Worm (Caenorhabditis elegans) whole organism, L4 larva: ENCODE data around the gene cdc-48.1.

Experiments used
- F10B5.3 ChIP-seq: sonication (generic microtip); optimal IDR thresholded peaks from 2 replicates; lab custom pipeline; 2016; ENCODE audit warnings: mild to moderate bottlenecking, missing genetic modification characterization, missing compliant biosample characterization
- F26F4.8 ChIP-seq: fragments of 200-800 bp; sonication (Bioruptor generic); conservative IDR thresholded peaks from 2 replicates; pipeline ENCODE4 v1.3.6; 2022; ENCODE audit warnings: missing genetic modification characterization, missing compliant biosample characterization
- F37D6.2 ChIP-seq: sonication (generic microtip); optimal IDR thresholded peaks from 2 replicates; lab custom pipeline; 2016; ENCODE audit warnings: mild to moderate bottlenecking, missing genetic modification characterization, missing compliant biosample characterization
- F44E2.7 ChIP-seq: fragments of 200-800 bp; sonication (Bioruptor generic); IDR thresholded peaks from 2 replicates; pipeline ENCODE4 v2.1.2; 2022; ENCODE audit warnings: missing genetic modification characterization, missing compliant biosample characterization
- R02D3.7 ChIP-seq: fragments of 150-350 bp; sonication (generic microtip); optimal IDR thresholded peaks from 3 replicates; lab custom pipeline; 2014; ENCODE audit warnings: missing biosample characterization, missing genetic modification characterization
- T20F7.1 ChIP-seq: fragments of 200-800 bp; sonication (Bioruptor generic); optimal IDR thresholded peaks from 2 replicates; lab custom pipeline; 2018; ENCODE audit warnings: mild to moderate bottlenecking, missing genetic modification characterization, missing compliant biosample characterization
- Y105C5A.15 ChIP-seq: fragments of 200-800 bp; sonication (Bioruptor generic); IDR thresholded peaks from 2 replicates; pipeline ENCODE4 v1.3.6; 2022; ENCODE audit warnings: missing genetic modification characterization, missing compliant biosample characterization
- Y5F2A.4 ChIP-seq: fragments of 200-800 bp; sonication (Bioruptor generic); optimal IDR thresholded peaks from 2 replicates; lab custom pipeline; 2018; ENCODE audit warnings: mild to moderate bottlenecking, missing genetic modification characterization, missing compliant biosample characterization
- Y75B8A.6 ChIP-seq: fragments of 200-800 bp; sonication (Bioruptor generic); IDR thresholded peaks from 2 replicates; pipeline ENCODE4 v1.3.6; 2022; ENCODE audit warnings: missing genetic modification reagents, missing genetic modification characterization, missing compliant biosample characterization
- ZK337.2 ChIP-seq: fragments of 200-800 bp; sonication (Bioruptor generic); IDR thresholded peaks from 2 replicates; pipeline ENCODE4 v1.3.6; 2022; ENCODE audit warnings: missing genetic modification reagents, missing genetic modification characterization, missing compliant biosample characterization
- ZK546.5 ChIP-seq, 2 experiments: sonication (generic microtip); optimal IDR thresholded peaks; 2 replicates each; lab custom pipeline; 2017; ENCODE audit warnings: missing biosample characterization in 2 of 2, missing genetic modification characterization in 2 of 2
- aha-1 ChIP-seq: fragments of 150-350 bp; peaks from one replicate; lab custom pipeline; 2014; ENCODE audit warnings: missing biosample characterization, missing genetic modification characterization
- ceh-20 ChIP-seq: fragments of 200-800 bp; sonication (Bioruptor generic); IDR thresholded peaks from 2 replicates; pipeline ENCODE4 v1.3.6; 2022; ENCODE audit warnings: missing genetic modification reagents, missing genetic modification characterization, missing compliant biosample characterization
- ceh-62 ChIP-seq: sonication (generic microtip); optimal IDR thresholded peaks from 2 replicates; lab custom pipeline; 2017; ENCODE audit warnings: missing biosample characterization, missing genetic modification characterization
- ceh-82 ChIP-seq: sonication (generic microtip); optimal IDR thresholded peaks from 2 replicates; lab custom pipeline; 2017; ENCODE audit warnings: missing biosample characterization, missing genetic modification characterization
- ces-1 ChIP-seq: fragments of 150-350 bp; sonication (generic microtip); optimal IDR thresholded peaks from 4 replicates; lab custom pipeline; 2014; ENCODE audit warnings: missing biosample characterization, missing genetic modification reagents, missing genetic modification characterization
- ctbp-1 ChIP-seq: fragments of 200-800 bp; sonication (Bioruptor generic); IDR thresholded peaks from 2 replicates; pipeline ENCODE4 v1.3.6; 2022; ENCODE audit warnings: missing genetic modification reagents, missing genetic modification characterization, missing compliant biosample characterization
- daf-12 ChIP-seq: fragments of 150-350 bp; optimal IDR thresholded peaks from 2 replicates; lab custom pipeline; 2014; ENCODE audit warnings: missing biosample characterization, missing genetic modification reagents, missing genetic modification characterization
- daf-16 ChIP-seq, 3 experiments: sonication (generic microtip); optimal IDR thresholded peaks; 2 replicates each; lab custom pipeline; 2016 to 2017; ENCODE audit warnings: missing genetic modification characterization in 3 of 3, missing genetic modification reagents in 3 of 3, mild to moderate bottlenecking in 2 of 3, missing compliant biosample characterization in 2 of 3, missing biosample characterization in 1 of 3, moderate library complexity in 1 of 3
- dmd-6 ChIP-seq: fragments of 200-800 bp; sonication (Bioruptor generic); IDR thresholded peaks from 2 replicates; pipeline ENCODE4 v1.3.6; 2022; ENCODE audit warnings: missing genetic modification reagents, missing genetic modification characterization, missing compliant biosample characterization
- dve-1 ChIP-seq: sonication (generic microtip); optimal IDR thresholded peaks from 2 replicates; lab custom pipeline; 2017; ENCODE audit warnings: antibody characterized with exemption, mild to moderate bottlenecking, missing genetic modification characterization, missing compliant biosample characterization; ENCODE audit not compliant: insufficient read depth
- fkh-10 ChIP-seq: fragments of 150-350 bp; optimal IDR thresholded peaks from 2 replicates; lab custom pipeline; 2014; ENCODE audit warnings: missing biosample characterization, missing genetic modification reagents, missing genetic modification characterization
- hif-1 ChIP-seq, 2 experiments: sonication (generic microtip); optimal IDR thresholded peaks; 2 replicates each; lab custom pipeline; 2016 to 2017; ENCODE audit warnings: missing compliant biosample characterization in 2 of 2, missing genetic modification characterization in 2 of 2, missing genetic modification reagents in 2 of 2, missing genotype in 2 of 2, mild to moderate bottlenecking in 1 of 2
- hmg-1.1 ChIP-seq: fragments of 200-800 bp; sonication (Bioruptor generic); IDR thresholded peaks from 2 replicates; pipeline ENCODE4 v1.3.6; 2022; ENCODE audit warnings: missing genetic modification reagents, missing genetic modification characterization, missing compliant biosample characterization
- jun-1 ChIP-seq: fragments of 150-350 bp; optimal IDR thresholded peaks from 2 replicates; lab custom pipeline; 2014; ENCODE audit warnings: missing biosample characterization, missing genetic modification reagents, missing genetic modification characterization
- lin-38 ChIP-seq: fragments of 200-800 bp; sonication (Bioruptor generic); IDR thresholded peaks from 2 replicates; pipeline ENCODE4 v1.3.6; 2022; ENCODE audit warnings: missing genetic modification reagents, missing genetic modification characterization, missing compliant biosample characterization
- lir-3 ChIP-seq: sonication (generic microtip); optimal IDR thresholded peaks from 2 replicates; lab custom pipeline; 2016; ENCODE audit warnings: mild to moderate bottlenecking, missing genetic modification characterization, missing compliant biosample characterization
- lsy-2 ChIP-seq, 2 experiments: fragments of 150-350 bp in 1 of 2; sonication (generic microtip) in 1 of 2; optimal IDR thresholded peaks; 2 replicates each; lab custom pipeline; 2014 to 2017; ENCODE audit warnings: missing biosample characterization in 2 of 2, missing genetic modification characterization in 2 of 2
- madf-9 ChIP-seq: fragments of 200-800 bp; sonication (Bioruptor generic); conservative IDR thresholded peaks from 2 replicates; pipeline ENCODE4 v1.3.6; 2022; ENCODE audit warnings: missing genetic modification reagents, missing genetic modification characterization, missing compliant biosample characterization
- mdt-29 ChIP-seq: fragments of 200-800 bp; sonication (Bioruptor generic); IDR thresholded peaks from 2 replicates; pipeline ENCODE4 v1.3.6; 2022; ENCODE audit warnings: missing genetic modification reagents, missing genetic modification characterization, missing compliant biosample characterization
- mxl-2 ChIP-seq: fragments of 200-800 bp; sonication (Bioruptor generic); conservative IDR thresholded peaks from 2 replicates; pipeline ENCODE4 v1.3.6; 2022; ENCODE audit warnings: missing genetic modification reagents, missing genetic modification characterization, missing compliant biosample characterization
- nhr-10 ChIP-seq: fragments of 150-350 bp; optimal IDR thresholded peaks from 2 replicates; lab custom pipeline; 2014; ENCODE audit warnings: missing biosample characterization, missing genetic modification characterization
- nhr-102 ChIP-seq: sonication (generic microtip); optimal IDR thresholded peaks from 2 replicates; lab custom pipeline; 2016; ENCODE audit warnings: mild to moderate bottlenecking, missing genetic modification characterization, moderate library complexity, missing compliant biosample characterization
- nhr-11 ChIP-seq: fragments of 150-350 bp; optimal IDR thresholded peaks from 2 replicates; lab custom pipeline; 2014; ENCODE audit warnings: missing biosample characterization, missing genetic modification characterization
- nhr-25 ChIP-seq: sonication (generic microtip); optimal IDR thresholded peaks from 2 replicates; lab custom pipeline; 2017; ENCODE audit warnings: missing genetic modification characterization, mild to moderate bottlenecking, missing compliant biosample characterization, antibody characterized with exemption, moderate library complexity, borderline replicate concordance; ENCODE audit not compliant: insufficient read depth
- nhr-28 ChIP-seq: fragments of 150-350 bp; optimal IDR thresholded peaks from 2 replicates; lab custom pipeline; 2014; ENCODE audit warnings: missing biosample characterization, missing genetic modification characterization
- nhr-42 ChIP-seq: fragments of 200-800 bp; sonication (Bioruptor generic); IDR thresholded peaks from 2 replicates; pipeline ENCODE4 v1.3.6; 2022; ENCODE audit warnings: missing genetic modification characterization, missing compliant biosample characterization
- set-16 ChIP-seq: fragments of 200-800 bp; sonication (Bioruptor generic); IDR thresholded peaks from 2 replicates; pipeline ENCODE4 v1.3.6; 2022; ENCODE audit warnings: missing genetic modification reagents, missing genetic modification characterization, missing compliant biosample characterization
- skn-1 ChIP-seq: fragments of 150-350 bp; optimal IDR thresholded peaks from 2 replicates; lab custom pipeline; 2014; ENCODE audit warnings: missing biosample characterization, missing genetic modification characterization
- tag-97 ChIP-seq: fragments of 200-800 bp; sonication (Bioruptor generic); IDR thresholded peaks from 2 replicates; pipeline ENCODE4 v1.3.6; 2022; ENCODE audit warnings: missing genetic modification characterization, missing compliant biosample characterization
- tra-1 ChIP-seq: fragments of 200-800 bp; sonication (Bioruptor generic); IDR thresholded peaks from 2 replicates; pipeline ENCODE4 v1.3.6; 2022; ENCODE audit warnings: missing genetic modification reagents, missing genetic modification characterization, missing compliant biosample characterization
- vab-7 ChIP-seq: fragments of 200-800 bp; sonication (Bioruptor generic); IDR thresholded peaks from 2 replicates; pipeline ENCODE4 v1.3.6; 2022; ENCODE audit warnings: missing genetic modification reagents, missing genetic modification characterization, missing compliant biosample characterization
- zfp-2 ChIP-seq: sonication (generic microtip); optimal IDR thresholded peaks from 2 replicates; lab custom pipeline; 2016; ENCODE audit warnings: mild to moderate bottlenecking, missing genetic modification characterization, missing compliant biosample characterization
- zfp-3 ChIP-seq: fragments of 200-800 bp; sonication (Bioruptor generic); conservative IDR thresholded peaks from 2 replicates; pipeline ENCODE4 v1.3.6; 2022; ENCODE audit warnings: missing genetic modification reagents, missing genetic modification characterization, missing compliant biosample characterization
- zip-11 ChIP-seq: fragments of 200-800 bp; sonication (Bioruptor generic); IDR thresholded peaks from 2 replicates; pipeline ENCODE4 v1.3.6; 2022; ENCODE audit warnings: missing genetic modification characterization, missing compliant biosample characterization
- ztf-11 ChIP-seq: fragments of 150-350 bp; optimal IDR thresholded peaks from 2 replicates; lab custom pipeline; 2014; ENCODE audit warnings: missing biosample characterization, missing genetic modification characterization

The cdc-48.1 gene

ce11 chrII:10544374-10544908 lies 18.8 kb downstream of the cdc-48.1 start (continued):
- TF ChIP-seq nhr-25 (tag; lab: Kevin White, UChicago) (no peak), Y105C5A.15 (GFP tag; lab: Robert Waterston, UW) (no peak), lir-3 (tag; lab: Kevin White, UChicago) (no peak), daf-16 (GFP tag; optimal IDR thresholded peaks at IDR 0.05; lab: Kevin White, UChicago) (no peak), daf-16 (tag; optimal IDR thresholded peaks at IDR 0.05; lab: Kevin White, UChicago) (no peak), zfp-2 (no peak), set-16 (GFP tag; lab: Robert Waterston, UW) (peak; percentile 38; the same call in 1 of the 2 replicates), F26F4.8 (GFP tag; lab: Robert Waterston, UW) (no peak), dve-1 (peak; percentile 3), dmd-6 (no peak), nhr-42 (no peak), jun-1 (tag; lab: Kevin White, UChicago) (no peak), skn-1 (tag; lab: Kevin White, UChicago) (no peak), mxl-2 (GFP tag; lab: Robert Waterston, UW) (no peak)

DNA sequence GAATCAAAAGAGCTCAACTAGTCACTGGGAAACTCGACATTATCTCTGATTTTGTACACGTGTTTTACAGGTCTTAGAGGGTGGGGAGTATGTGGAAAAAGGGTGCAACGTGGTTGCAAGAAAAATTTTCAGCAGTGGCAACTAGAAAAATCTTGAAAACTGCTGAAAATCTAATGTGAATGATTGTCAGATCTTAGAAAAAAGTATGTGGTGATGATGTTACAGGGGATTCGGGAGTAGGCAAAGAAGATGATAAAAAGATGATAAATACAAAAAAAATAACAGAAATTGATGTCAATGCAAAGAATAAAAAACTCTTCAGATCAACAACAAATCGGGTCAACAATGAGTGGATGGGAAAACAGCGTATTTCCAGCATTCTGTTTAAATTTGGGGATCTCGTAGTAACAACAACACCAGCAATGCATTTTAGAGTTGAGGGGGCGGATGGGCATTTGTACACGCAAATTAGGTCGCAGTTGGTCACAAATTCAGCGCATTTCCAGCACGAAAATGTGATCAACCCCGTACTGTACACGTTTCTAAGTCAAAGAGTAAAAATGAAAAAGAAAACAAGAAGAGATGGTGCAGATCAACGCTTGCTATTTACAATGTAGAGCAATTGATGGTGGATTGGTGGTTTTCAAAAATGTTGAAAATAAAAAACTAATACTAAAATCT lies 19.6 kb downstream of the cdc-48.1 start:
- peak; percentile 80 for TF ChIP-seq F44E2.7 (GFP tag; lab: Robert Waterston, UW)
- TF ChIP-seq F10B5.3 = no peak
- TF ChIP-seq madf-9 (GFP tag; lab: Robert Waterston, UW) = 0 out of 2 replicates have a peak, but pooled peaks have one; percentile 3
- no peak for TF ChIP-seq ceh-20 (GFP tag; lab: Robert Waterston, UW)
- no peak for TF ChIP-seq ceh-82 (tag; lab: Kevin White, UChicago)
- no peak for TF ChIP-seq set-16 (GFP tag; lab: Robert Waterston, UW)
- TF ChIP-seq lin-38 (GFP tag; lab: Robert Waterston, UW) = no peak
- no peak for TF ChIP-seq ZK337.2 (GFP tag; lab: Robert Waterston, UW)
- TF ChIP-seq zfp-3 = peak; percentile 61; the same call in 1 of the 2 replicates
- no peak for TF ChIP-seq ZK546.5 (tag; optimal IDR thresholded peaks at IDR 0.05; lab: Kevin White, UChicago)
- TF ChIP-seq ctbp-1 (GFP tag; lab: Robert Waterston, UW) = peak; percentile 45; the same call in 1 of the 2 replicates
- TF ChIP-seq R02D3.7 (tag; lab: Kevin White, UChicago) = no peak
- TF ChIP-seq daf-12 (tag; lab: Kevin White, UChicago) = no peak
- no peak; the same call in 1 of the 2 replicates for TF ChIP-seq hmg-1.1 (GFP tag; lab: Robert Waterston, UW)
- no peak; the same call in 1 of the 2 replicates for TF ChIP-seq mdt-29 (GFP tag; lab: Robert Waterston, UW)
- TF ChIP-seq vab-7 (GFP tag; lab: Robert Waterston, UW) = peak; percentile 31; the same call in 1 of the 2 replicates
- peak; percentile 45 for TF ChIP-seq nhr-11
- TF ChIP-seq F37D6.2 = no peak
- TF ChIP-seq lir-3 (tag; lab: Kevin White, UChicago) = no peak
- TF ChIP-seq ceh-62 = no peak
- peak; percentile 8 for TF ChIP-seq Y5F2A.4 (GFP tag; lab: Kevin White, UChicago)
- TF ChIP-seq nhr-102 (tag; lab: Kevin White, UChicago) = no peak
- peak; percentile 35 for TF ChIP-seq T20F7.1 (GFP tag; lab: Kevin White, UChicago)
- no peak for TF ChIP-seq tag-97
- TF ChIP-seq nhr-25 (tag; lab: Kevin White, UChicago) = no peak
- peak in 1 of 2 experiments; percentile 2 for TF ChIP-seq lsy-2 (tag; optimal IDR thresholded peaks at IDR 0.05; lab: Kevin White, UChicago)
- 0 out of 2 replicates have a peak, but pooled peaks have one; percentile 50 for TF ChIP-seq tra-1 (GFP tag; lab: Robert Waterston, UW)
- no peak for TF ChIP-seq ces-1 (GFP tag; lab: Kevin White, UChicago)
- peak; percentile 95 for TF ChIP-seq aha-1 (tag; lab: Kevin White, UChicago)
- no peak for TF ChIP-seq Y75B8A.6
- no peak for TF ChIP-seq fkh-10
- no peak for TF ChIP-seq mxl-2 (GFP tag; lab: Robert Waterston, UW)
- no peak for TF ChIP-seq nhr-10
- no peak for TF ChIP-seq ztf-11 (tag; lab: Kevin White, UChicago)
- no peak for TF ChIP-seq hif-1 (tag; optimal IDR thresholded peaks at IDR 0.05; lab: Kevin White, UChicago)
- TF ChIP-seq nhr-28 = no peak
- TF ChIP-seq daf-16 (GFP tag; optimal IDR thresholded peaks at IDR 0.05; lab: Kevin White, UChicago) = peak in 1 of 2 experiments; percentile 42
- TF ChIP-seq daf-16 (tag; optimal IDR thresholded peaks at IDR 0.05; lab: Kevin White, UChicago) = no peak
- no peak for TF ChIP-seq zip-11 (GFP tag; lab: Robert Waterston, UW)
